Fruit fly (Drosophila melanogaster) whole organism, wandering third instar larva: ENCODE data around the gene Rack1.

Experiments
- Hr78 ChIP-seq: fragments of >200 bp; optimal IDR thresholded peaks from 2 replicates; lab custom pipeline; 2017; ENCODE audit warnings: missing biosample characterization, missing genetic modification characterization
- Jra ChIP-seq: sonication (Bioruptor generic); optimal IDR thresholded peaks from 2 replicates; lab custom pipeline; 2016; ENCODE audit warnings: missing biosample characterization, missing genetic modification characterization
- N ChIP-seq: fragments of >200 bp; optimal IDR thresholded peaks from 2 replicates; lab custom pipeline; 2018; ENCODE audit warnings: missing biosample characterization, missing external identifiers, missing genetic modification characterization
- OdsH ChIP-seq: fragments of 200-800 bp; sonication (Bioruptor generic); optimal IDR thresholded peaks from 2 replicates; lab custom pipeline; 2016; ENCODE audit warnings: missing biosample characterization, mild to moderate bottlenecking, missing genetic modification characterization
- br ChIP-seq: fragments of 200-800 bp; sonication (Bioruptor generic); optimal IDR thresholded peaks from 2 replicates; lab custom pipeline; 2016; ENCODE audit warnings: missing biosample characterization, missing genetic modification characterization
- brk ChIP-seq: fragments of 200-800 bp; sonication (Bioruptor generic); optimal IDR thresholded peaks from 2 replicates; lab custom pipeline; 2016; ENCODE audit warnings: missing biosample characterization, mild to moderate bottlenecking, missing genetic modification characterization
- ey ChIP-seq: fragments of 200-800 bp; sonication (Bioruptor generic); optimal IDR thresholded peaks from 2 replicates; lab custom pipeline; 2016; ENCODE audit warnings: missing biosample characterization, missing genetic modification characterization
- h ChIP-seq: fragments of 200-800 bp; sonication (Bioruptor generic); optimal IDR thresholded peaks from 3 replicates; lab custom pipeline; 2016; ENCODE audit warnings: missing biosample characterization, mild to moderate bottlenecking, missing genetic modification characterization
- lola ChIP-seq: fragments of >200 bp; optimal IDR thresholded peaks from 2 replicates; lab custom pipeline; 2017; ENCODE audit warnings: missing biosample characterization, missing genetic modification characterization
- pan ChIP-seq: fragments of >200 bp; optimal IDR thresholded peaks from 2 replicates; lab custom pipeline; 2017
- psq ChIP-seq: fragments of 200-800 bp; sonication (Bioruptor generic); optimal IDR thresholded peaks from 3 replicates; lab custom pipeline; 2017; ENCODE audit warnings: missing biosample characterization, mild to moderate bottlenecking, missing genetic modification characterization, moderate library complexity

DNA sequence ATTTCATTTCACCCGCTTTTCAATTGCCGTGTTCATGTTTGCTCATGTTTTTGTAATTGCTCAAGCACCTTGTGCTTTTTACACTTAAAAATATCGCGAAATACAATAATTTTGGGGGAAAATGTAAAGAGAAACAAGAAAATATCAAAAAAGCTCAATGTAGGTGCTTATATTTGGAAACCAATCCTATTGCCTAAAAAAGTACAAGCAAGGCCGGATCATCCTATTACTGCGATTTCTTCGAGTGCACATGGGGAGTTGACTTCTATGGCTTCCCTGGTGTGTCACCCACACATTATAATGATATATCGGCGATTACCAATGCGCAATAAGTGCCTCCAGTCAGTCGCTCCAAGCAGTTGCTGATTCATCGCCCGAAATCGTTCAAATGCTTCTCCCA, 14.1 kb upstream of the Rack1 start:
- TF ChIP-seq Hr78 (no peak), psq (GFP tag; lab: Kevin White, UChicago) (peak; percentile 17), Jra (GFP tag; lab: Kevin White, UChicago) (no peak), lola (no peak), N (GFP tag; lab: Kevin White, UChicago) (no peak), pan (lab: Kevin White, UChicago) (no peak), br (GFP tag; lab: Kevin White, UChicago) (peak; percentile 52), h (GFP tag; lab: Kevin White, UChicago) (peak; percentile 29), brk (GFP tag; lab: Kevin White, UChicago) (no peak), ey (GFP tag; lab: Kevin White, UChicago) (peak; percentile 42), OdsH (no peak)
